Worm (Caenorhabditis elegans): ENCODE measurements around the gene B0393.7.

- no peak for TF ChIP-seq nhr-11 (tag; optimal IDR thresholded peaks at IDR 0.05)
- no peak for TF ChIP-seq ceh-18 (tag; optimal IDR thresholded peaks at IDR 0.05)
- no peak for TF ChIP-seq elt-2 (tag; optimal IDR thresholded peaks at IDR 0.05)
- TF ChIP-seq pqm-1 (tag; optimal IDR thresholded peaks at IDR 0.05): no peak
- no peak for TF ChIP-seq C08G9.2 (tag; optimal IDR thresholded peaks at IDR 0.05)
- no peak for TF ChIP-seq dve-1 (tag; optimal IDR thresholded peaks at IDR 0.05)
- TF ChIP-seq fkh-10 (GFP tag; optimal IDR thresholded peaks at IDR 0.05): no peak
- TF ChIP-seq hlh-6 (tag; optimal IDR thresholded peaks at IDR 0.05): no peak
- TF ChIP-seq Y22D7AL.16 (tag; optimal IDR thresholded peaks at IDR 0.05): no peak
- no peak for TF ChIP-seq nfya-1 (tag; optimal IDR thresholded peaks at IDR 0.05)
- TF ChIP-seq C38D4.7 (GFP tag; optimal IDR thresholded peaks at IDR 0.05): no peak
These were observed 14.7 kb upstream of the B0393.7 start, which contains the start of gene mip-1 for ce11 chrIII:4792560-4793136.

Data from whole organism, late embryonic.